Fruit fly (Drosophila melanogaster) whole organism, embryonic: ENCODE measurements around the gene Naxd.

Experiments used
- CG15696 ChIP-seq: fragments of 200-800 bp; sonication (Bioruptor generic); optimal IDR thresholded peaks from 2 replicates; lab custom pipeline; 2019; ENCODE audit warnings: missing biosample characterization, mild to moderate bottlenecking, missing genetic modification characterization, moderate library complexity
- CG2712 ChIP-seq: fragments of 200-800 bp; optimal IDR thresholded peaks from 3 replicates; lab custom pipeline; 2019; ENCODE audit warnings: missing biosample characterization, mild to moderate bottlenecking, missing genetic modification characterization, moderate library complexity
- CG4820 ChIP-seq: fragments of 200-800 bp; sonication (Bioruptor generic); optimal IDR thresholded peaks from 3 replicates; lab custom pipeline; 2016; ENCODE audit warnings: missing biosample characterization, missing genetic modification characterization
- CG8281 ChIP-seq: fragments of 200-800 bp; sonication (Bioruptor generic); optimal IDR thresholded peaks from 2 replicates; lab custom pipeline; 2018; ENCODE audit warnings: missing biosample characterization, mild to moderate bottlenecking, missing genetic modification characterization, moderate library complexity
- Dek ChIP-seq: fragments of 200-800 bp; sonication (Bioruptor generic); optimal IDR thresholded peaks from 3 replicates; lab custom pipeline; 2019; ENCODE audit warnings: missing biosample characterization, mild to moderate bottlenecking, missing genetic modification characterization, moderate library complexity
- Meics ChIP-seq: fragments of 200-800 bp; sonication (Bioruptor generic); optimal IDR thresholded peaks from 2 replicates; lab custom pipeline; 2017; ENCODE audit warnings: missing biosample characterization, mild to moderate bottlenecking, missing genetic modification characterization
- Sox102F ChIP-seq: fragments of 200-800 bp; sonication (Bioruptor generic); optimal IDR thresholded peaks from 2 replicates; lab custom pipeline; 2018; ENCODE audit warnings: missing biosample characterization, mild to moderate bottlenecking, missing genetic modification characterization, moderate library complexity
- bcd ChIP-seq: fragments of 200-800 bp; sonication (Bioruptor generic); optimal IDR thresholded peaks from 2 replicates; lab custom pipeline; 2017; ENCODE audit warnings: missing biosample characterization, mild to moderate bottlenecking, missing genetic modification characterization
- chif ChIP-seq, 2 experiments: fragments of 200-800 bp; sonication (Bioruptor generic); optimal IDR thresholded peaks; 3 replicates each; lab custom pipeline; 2016; ENCODE audit warnings: missing biosample characterization in 2 of 2, missing genetic modification characterization in 2 of 2
- sob ChIP-seq: fragments of 200-800 bp; sonication (Bioruptor generic); IDR thresholded peaks from 2 replicates; pipeline ENCODE4 v1.3.6; 2022; ENCODE audit warnings: missing biosample characterization, missing genetic modification characterization

DNA sequence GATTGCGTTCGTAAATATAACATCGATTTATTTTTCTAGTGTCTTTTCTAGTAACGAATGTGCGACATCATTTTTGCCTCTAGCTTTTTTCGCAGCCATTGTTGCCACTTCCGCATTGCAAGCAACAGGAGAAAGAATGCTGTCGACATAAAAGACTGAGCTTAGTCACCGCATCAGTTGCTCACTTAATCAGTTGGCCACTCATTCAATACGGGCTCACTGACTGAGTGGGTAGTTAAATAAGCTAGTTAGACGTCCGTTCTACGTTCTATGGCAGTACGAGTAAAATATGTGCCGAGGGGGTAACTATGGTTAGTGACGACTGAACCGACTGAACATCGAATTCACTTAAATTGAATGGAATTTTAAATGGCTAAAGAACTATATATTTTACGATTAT, 21.5 kb downstream of the Naxd start:
- TF ChIP-seq CG15696 (tag; lab: Kevin White, UChicago) (no peak), CG2712 (tag; lab: Kevin White, UChicago) (no peak), CG8281 (peak; percentile 93), sob (GFP tag; lab: Robert Waterston, UW) (no peak), Dek (tag; lab: Kevin White, UChicago) (no peak), CG4820 (GFP tag; lab: Kevin White, UChicago) (no peak), chif (GFP tag; optimal IDR thresholded peaks at IDR 0.05; lab: Kevin White, UChicago) (no peak), Sox102F (GFP tag; lab: Kevin White, UChicago) (no peak), Meics (no peak), bcd (no peak)
